Worm (Caenorhabditis elegans) whole organism, late embryonic: ENCODE data around the gene nlp-60.

ENCODE experiments used
- T23F11.4 ChIP-seq: fragments of 200-800 bp; sonication (Bioruptor generic); optimal IDR thresholded peaks from 2 replicates; lab custom pipeline; 2018; ENCODE audit warnings: mild to moderate bottlenecking, missing genetic modification characterization, missing compliant biosample characterization
- ama-1 ChIP-seq: fragments of 150-350 bp; optimal IDR thresholded peaks from 2 replicates; lab custom pipeline; 2014
- che-1 ChIP-seq: sonication (generic microtip); optimal IDR thresholded peaks from 2 replicates; lab custom pipeline; 2016; ENCODE audit warnings: mild to moderate bottlenecking, missing genetic modification characterization, missing compliant biosample characterization
- dve-1 ChIP-seq: sonication (generic microtip); optimal IDR thresholded peaks from 2 replicates; lab custom pipeline; 2017; ENCODE audit warnings: antibody characterized with exemption, mild to moderate bottlenecking, missing genetic modification characterization, missing compliant biosample characterization
- elt-4 ChIP-seq: sonication (generic microtip); optimal IDR thresholded peaks from 2 replicates; lab custom pipeline; 2016; ENCODE audit warnings: missing genetic modification characterization, missing compliant biosample characterization
- fkh-10 ChIP-seq: fragments of 150-350 bp; optimal IDR thresholded peaks from 2 replicates; lab custom pipeline; 2014; ENCODE audit warnings: missing biosample characterization, missing genetic modification reagents, missing genetic modification characterization
- gmeb-2 ChIP-seq: sonication (generic microtip); optimal IDR thresholded peaks from 2 replicates; lab custom pipeline; 2016; ENCODE audit warnings: missing genetic modification characterization, inconsistent platforms, missing compliant biosample characterization
- hlh-30 ChIP-seq: sonication (generic microtip); optimal IDR thresholded peaks from 2 replicates; lab custom pipeline; 2017; ENCODE audit warnings: antibody characterized with exemption, missing genetic modification characterization, missing compliant biosample characterization; ENCODE audit not compliant: insufficient read depth
- hlh-8 ChIP-seq: sonication (generic microtip); optimal IDR thresholded peaks from 2 replicates; lab custom pipeline; 2016; ENCODE audit warnings: missing genotype, missing genetic modification characterization, missing compliant biosample characterization
- lin-11 ChIP-seq: fragments of 200-800 bp; sonication (Bioruptor generic); optimal IDR thresholded peaks from 2 replicates; lab custom pipeline; 2018; ENCODE audit warnings: mild to moderate bottlenecking, missing genetic modification characterization, missing compliant biosample characterization
- pqm-1 ChIP-seq: sonication (generic microtip); optimal IDR thresholded peaks from 2 replicates; lab custom pipeline; 2016; ENCODE audit warnings: missing genetic modification characterization, missing compliant biosample characterization
- ref-2 ChIP-seq: sonication (generic microtip); optimal IDR thresholded peaks from 2 replicates; lab custom pipeline; 2016; ENCODE audit warnings: missing genetic modification characterization, missing compliant biosample characterization
- rnt-1 ChIP-seq: sonication (generic microtip); optimal IDR thresholded peaks from 2 replicates; lab custom pipeline; 2016; ENCODE audit warnings: missing genetic modification characterization, missing compliant biosample characterization
- unc-42 ChIP-seq: sonication (generic microtip); optimal IDR thresholded peaks from 2 replicates; lab custom pipeline; 2016; ENCODE audit warnings: missing genotype, missing genetic modification characterization, missing compliant biosample characterization

DNA sequence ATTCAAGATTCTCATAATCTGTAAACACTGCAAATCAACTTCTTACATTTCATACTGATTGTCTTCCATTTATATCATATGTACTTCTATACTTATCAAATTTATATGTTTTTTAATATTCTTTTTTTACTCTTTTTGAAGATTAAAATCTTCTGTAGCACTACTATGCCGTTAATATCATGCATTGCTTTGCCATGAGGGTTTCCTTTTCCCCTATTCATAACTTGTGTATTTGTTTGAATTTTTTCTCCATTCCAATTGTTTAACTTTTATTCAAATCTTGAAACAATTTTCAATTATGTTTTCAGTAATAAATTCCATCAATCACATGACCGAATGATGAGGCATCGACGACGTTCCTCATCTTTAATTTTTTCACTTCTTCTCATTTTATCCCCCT, 10.5 kb downstream of the nlp-60 start, which contains the start of gene cdh-5:
- TF ChIP-seq ama-1 (no peak), ref-2 (tag; lab: Kevin White, UChicago) (no peak), hlh-8 (tag; lab: Kevin White, UChicago) (no peak), che-1 (tag; lab: Kevin White, UChicago) (no peak), pqm-1 (tag; lab: Kevin White, UChicago) (no peak), gmeb-2 (tag; lab: Kevin White, UChicago) (no peak), elt-4 (tag; lab: Kevin White, UChicago) (no peak), unc-42 (no peak), dve-1 (tag; lab: Kevin White, UChicago) (no peak), lin-11 (no peak), rnt-1 (tag; lab: Kevin White, UChicago) (no peak), hlh-30 (tag; lab: Kevin White, UChicago) (no peak), T23F11.4 (no peak), fkh-10 (GFP tag; lab: Kevin White, UChicago) (no peak)
